Fruit fly (Drosophila melanogaster): ENCODE data around the gene sno.

DNA sequence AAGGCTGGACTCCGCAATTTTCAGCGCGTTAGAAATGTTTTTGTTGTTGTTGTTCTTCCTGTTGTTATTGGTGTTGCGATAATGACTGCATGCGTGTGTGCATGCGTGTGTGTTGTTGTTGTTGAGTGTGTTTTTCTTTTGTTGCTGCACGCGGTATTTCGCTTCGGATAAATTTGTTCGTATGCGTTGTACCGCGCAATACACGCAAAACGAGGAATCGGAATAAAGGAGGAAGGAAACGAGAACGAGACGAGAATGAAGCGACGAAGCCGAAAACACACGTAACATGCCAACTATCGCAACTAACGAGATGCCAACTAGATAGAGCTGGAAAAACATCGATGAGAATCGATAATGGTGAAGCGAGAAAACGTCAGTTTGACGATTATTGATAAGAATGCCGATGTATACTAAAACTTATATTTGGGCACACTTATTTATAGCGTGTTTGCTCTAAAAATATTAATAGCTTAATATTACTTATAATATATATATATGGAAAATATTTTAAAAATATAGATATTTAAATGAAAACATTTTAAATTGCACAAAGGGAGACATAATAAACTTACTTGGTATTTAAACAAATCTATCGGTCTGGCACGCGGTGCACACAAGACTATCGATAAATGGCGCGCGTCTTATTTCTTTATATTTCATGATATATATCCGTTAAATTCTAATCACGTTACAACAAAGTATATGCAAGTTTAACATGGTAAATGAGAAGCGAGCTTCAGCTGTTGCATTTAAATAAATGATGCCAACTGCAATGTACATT lies at the start of gene sno:
- TF ChIP-seq CG8478 (optimal IDR thresholded peaks at IDR 0.05), result no peak
- TF ChIP-seq usp (GFP tag; optimal IDR thresholded peaks at IDR 0.05), result no peak
- no peak for TF ChIP-seq psq (optimal IDR thresholded peaks at IDR 0.05)
- no peak for TF ChIP-seq EcR (GFP tag; optimal IDR thresholded peaks at IDR 0.05)
- no peak for TF ChIP-seq pan (optimal IDR thresholded peaks at IDR 0.05)
- TF ChIP-seq Dll (optimal IDR thresholded peaks at IDR 0.05), result no peak

All from whole organism.